Worm (Caenorhabditis elegans): ENCODE results near the gene C56E6.2.
A peak's percentile ranks its signal among the peaks of the same experiment; 100 is the strongest.

The C56E6.2 gene

ce11 chrII:6489711-6490184 lies 35.0 kb upstream of the C56E6.2 start, which contains the start of the genes snr-3 and rsp-5 (continued):
- TF ChIP-seq die-1 (tag; optimal IDR thresholded peaks at IDR 0.05) (no peak), akir-1 (GFP tag; optimal IDR thresholded peaks at IDR 0.05) (no peak), mes-4 (tag; optimal IDR thresholded peaks at IDR 0.05) (no peak), tbp1 (GFP tag; optimal IDR thresholded peaks at IDR 0.05) (peak; percentile 50), K12H6.12 (tag; optimal IDR thresholded peaks at IDR 0.05) (no peak), ama-1 (optimal IDR thresholded peaks at IDR 0.05) (no peak), ama-1 (GFP tag; optimal IDR thresholded peaks at IDR 0.05) (no peak), ztf-18 (tag; optimal IDR thresholded peaks at IDR 0.05) (no peak), nfyb-1 (GFP tag; IDR thresholded peaks at IDR 0.05) (peak; percentile 71), unc-130 (GFP tag; optimal IDR thresholded peaks at IDR 0.05) (no peak), dox-1 (GFP tag; IDR thresholded peaks at IDR 0.05) (peak; percentile 81), ceh-91 (GFP tag; IDR thresholded peaks at IDR 0.05) (peak; percentile 56), nfya-2 (GFP tag; IDR thresholded peaks at IDR 0.05) (no peak), sea-2 (GFP tag; IDR thresholded peaks at IDR 0.05) (no peak), repo-1 (tag; optimal IDR thresholded peaks at IDR 0.05) (no peak), F39B2.1 (GFP tag; IDR thresholded peaks at IDR 0.05) (no peak), efl-1 (GFP tag; optimal IDR thresholded peaks at IDR 0.05) (peak; percentile 49), tlf-1 (GFP tag; optimal IDR thresholded peaks at IDR 0.05) (peak; percentile 51), lag-1 (GFP tag; IDR thresholded peaks at IDR 0.05) (no peak), hmg-20 (GFP tag; IDR thresholded peaks at IDR 0.05) (no peak), ceh-58 (GFP tag; IDR thresholded peaks at IDR 0.05) (no peak), B0261.1 (tag; optimal IDR thresholded peaks at IDR 0.05) (no peak), rcor-1 (GFP tag; IDR thresholded peaks at IDR 0.05) (peak; percentile 54; the same call in 1 of the 2 replicates), ceh-27 (GFP tag; optimal IDR thresholded peaks at IDR 0.05) (no peak), snpc-4 (GFP tag; optimal IDR thresholded peaks at IDR 0.05) (no peak), snpc-4 (tag; optimal IDR thresholded peaks at IDR 0.05) (peak; percentile 32 to 58 (median 50)), sptf-2 (GFP tag; optimal IDR thresholded peaks at IDR 0.05) (no peak), ceh-79 (tag; optimal IDR thresholded peaks at IDR 0.05) (no peak), dpl-1 (GFP tag; optimal IDR thresholded peaks at IDR 0.05) (peak; percentile 10), xnd-1 (tag; optimal IDR thresholded peaks at IDR 0.05) (peak; percentile 56), F57A8.1 (GFP tag; optimal IDR thresholded peaks at IDR 0.05) (no peak), ceh-40 (GFP tag; IDR thresholded peaks at IDR 0.05) (no peak), cebp-1 (GFP tag; IDR thresholded peaks at IDR 0.05) (no peak), cebp-1 (tag; optimal IDR thresholded peaks at IDR 0.05) (peak; percentile 34), nhr-120 (GFP tag; IDR thresholded peaks at IDR 0.05) (no peak), nhr-27 (tag; optimal IDR thresholded peaks at IDR 0.05) (no peak), mxl-1 (tag; optimal IDR thresholded peaks at IDR 0.05) (no peak), Y53G8AR.9 (GFP tag; conservative IDR thresholded peaks at IDR 0.05) (no peak), rpc-1 (optimal IDR thresholded peaks at IDR 0.05) (no peak), rpc-1 (tag; optimal IDR thresholded peaks at IDR 0.05) (no peak), snpc-1.3 (tag; optimal IDR thresholded peaks at IDR 0.05; ENCODE audit: insufficient read depth) (peak; percentile 53), ztf-3 (GFP tag; optimal IDR thresholded peaks at IDR 0.05) (no peak), snpc-3.4 (tag; optimal IDR thresholded peaks at IDR 0.05) (peak; percentile 41), ets-4 (GFP tag; optimal IDR thresholded peaks at IDR 0.05) (no peak), egrh-3 (GFP tag; IDR thresholded peaks at IDR 0.05) (no peak), madf-6 (GFP tag; IDR thresholded peaks at IDR 0.05) (peak; percentile 89), lsy-27 (tag; optimal IDR thresholded peaks at IDR 0.05; ENCODE audit: borderline replicate concordance, insufficient read depth) (no peak)
